Fruit fly (Drosophila melanogaster): Measurements from ENCODE around the gene sov.

The sov gene

DNA sequence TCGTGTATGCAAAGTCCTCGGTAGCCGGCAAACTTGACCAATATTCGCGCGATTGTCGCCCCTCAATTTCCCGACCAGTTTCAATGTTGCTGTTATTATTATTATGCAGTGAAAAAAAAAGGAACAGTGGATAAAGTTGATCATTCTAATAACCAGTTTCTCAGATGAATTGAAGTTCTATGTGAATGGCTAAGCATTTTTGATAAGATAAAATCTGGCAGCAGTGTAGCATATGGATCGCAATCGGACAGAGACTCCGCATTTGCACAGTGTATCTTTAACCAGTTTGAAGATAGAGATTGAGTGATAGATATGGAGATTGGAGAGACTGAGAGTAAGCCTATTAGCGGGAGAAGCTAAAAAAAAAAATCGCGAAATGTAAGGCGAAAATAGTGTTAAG is 37.3 kb downstream of the sov start (continued):
- TF ChIP-seq CG16863 (GFP tag; optimal IDR thresholded peaks at IDR 0.05) (peak; percentile 54), Spps (tag; optimal IDR thresholded peaks at IDR 0.05) (no peak), trh (GFP tag; optimal IDR thresholded peaks at IDR 0.05) (peak; percentile 15), ap (GFP tag; IDR thresholded peaks at IDR 0.05) (peak; percentile 67), Sox102F (GFP tag; optimal IDR thresholded peaks at IDR 0.05) (peak; percentile 83), Adf1 (GFP tag; IDR thresholded peaks at IDR 0.05) (peak; percentile 36; the same call in 1 of the 2 replicates), CG14014 (GFP tag; IDR thresholded peaks at IDR 0.05) (peak; percentile 82), esg (GFP tag; conservative IDR thresholded peaks at IDR 0.05) (peak; percentile 67), D (optimal IDR thresholded peaks at IDR 0.05) (no peak), D (GFP tag; optimal IDR thresholded peaks at IDR 0.05) (no peak), CTCF (GFP tag; optimal IDR thresholded peaks at IDR 0.05) (no peak), Dek (tag; optimal IDR thresholded peaks at IDR 0.05) (peak; percentile 71), CG1024 (GFP tag; IDR thresholded peaks at IDR 0.05) (0 out of 2 replicates have a peak, but pooled peaks have one; percentile 5), HLH4C (GFP tag; IDR thresholded peaks at IDR 0.05; ENCODE audit: partially characterized antibody) (no peak), wek (GFP tag; optimal IDR thresholded peaks at IDR 0.05) (peak; percentile 46), pb (GFP tag; optimal IDR thresholded peaks at IDR 0.05) (peak; percentile 71), pan (optimal IDR thresholded peaks at IDR 0.05) (no peak), pan (GFP tag; optimal IDR thresholded peaks at IDR 0.05 in 1 of 2, IDR thresholded peaks at IDR 0.05 in 1 of 2) (peak in 1 of 2 experiments; percentile 84), Mrtf (GFP tag; IDR thresholded peaks at IDR 0.05) (peak; percentile 74; the same call in 2 of the 3 replicates), pnt (GFP tag; optimal IDR thresholded peaks at IDR 0.05) (peak; percentile 54), Nf-YB (GFP tag; optimal IDR thresholded peaks at IDR 0.05) (peak; percentile 18), klu (GFP tag; IDR thresholded peaks at IDR 0.05) (peak; percentile 62), Bdp1 (GFP tag; optimal IDR thresholded peaks at IDR 0.05) (no peak), stc (GFP tag; IDR thresholded peaks at IDR 0.05) (peak; percentile 73), tll (GFP tag; optimal IDR thresholded peaks at IDR 0.05) (no peak), nom (GFP tag; optimal IDR thresholded peaks at IDR 0.05) (no peak), Fer2 (tag; optimal IDR thresholded peaks at IDR 0.05) (peak; percentile 33), CG8089 (GFP tag; optimal IDR thresholded peaks at IDR 0.05) (peak; percentile 49), Neu2 (GFP tag; optimal IDR thresholded peaks at IDR 0.05; ENCODE audit: borderline replicate concordance) (no peak), mirr (GFP tag; optimal IDR thresholded peaks at IDR 0.05) (no peak), CG12942 (GFP tag; optimal IDR thresholded peaks at IDR 0.05) (peak; percentile 69), dmrt99B (tag; optimal IDR thresholded peaks at IDR 0.05) (peak; percentile 86), HLH3B (GFP tag; IDR thresholded peaks at IDR 0.05) (peak; percentile 72), CG1233 (GFP tag; optimal IDR thresholded peaks at IDR 0.05) (peak; percentile 42), Scr (GFP tag; IDR thresholded peaks at IDR 0.05; ENCODE audit: partially characterized antibody) (no peak), CG12155 (GFP tag; optimal IDR thresholded peaks at IDR 0.05) (peak; percentile 75), btn (GFP tag; optimal IDR thresholded peaks at IDR 0.05) (peak; percentile 1), D19B (GFP tag; optimal IDR thresholded peaks at IDR 0.05) (peak; percentile 22), CG3163 (GFP tag; optimal IDR thresholded peaks at IDR 0.05) (peak; percentile 53), Jarid2 (GFP tag; optimal IDR thresholded peaks at IDR 0.05) (peak; percentile 7), bbx (GFP tag; IDR thresholded peaks at IDR 0.05; ENCODE audit: partially characterized antibody) (no peak), odd (GFP tag; optimal IDR thresholded peaks at IDR 0.05) (peak; percentile 34), Dip2 (GFP tag; IDR thresholded peaks at IDR 0.05) (no peak), ac (GFP tag; optimal IDR thresholded peaks at IDR 0.05) (no peak), CG17359 (tag; optimal IDR thresholded peaks at IDR 0.05) (peak; percentile 81), CG14860 (GFP tag; IDR thresholded peaks at IDR 0.05; ENCODE audit: partially characterized antibody) (no peak), Side (GFP tag; optimal IDR thresholded peaks at IDR 0.05) (peak; percentile 74), pho (GFP tag; optimal IDR thresholded peaks at IDR 0.05) (peak; percentile 75), CG11398 (GFP tag; optimal IDR thresholded peaks at IDR 0.05) (peak; percentile 42), Trl (optimal IDR thresholded peaks at IDR 0.05) (no peak), Trl (GFP tag; optimal IDR thresholded peaks at IDR 0.05) (peak; percentile 51), CG4328 (GFP tag; optimal IDR thresholded peaks at IDR 0.05) (no peak)
